Worm (Caenorhabditis elegans) whole organism, late embryonic: ENCODE results near the gene chil-12.

ENCODE experiments used
- K09A11.1 ChIP-seq: sonication (generic microtip); optimal IDR thresholded peaks from 2 replicates; lab custom pipeline; 2017; ENCODE audit warnings: antibody characterized with exemption, mild to moderate bottlenecking, missing genetic modification characterization, missing compliant biosample characterization; ENCODE audit not compliant: insufficient read depth
- ceh-2 ChIP-seq: sonication (generic microtip); optimal IDR thresholded peaks from 2 replicates; lab custom pipeline; 2016; ENCODE audit warnings: missing genotype, missing genetic modification characterization, missing compliant biosample characterization
- fkh-10 ChIP-seq: fragments of 150-350 bp; optimal IDR thresholded peaks from 2 replicates; lab custom pipeline; 2014; ENCODE audit warnings: missing biosample characterization, missing genetic modification reagents, missing genetic modification characterization
- pha-4 ChIP-seq: fragments of 150-350 bp; optimal IDR thresholded peaks from 2 replicates; lab custom pipeline; 2018; ENCODE audit warnings: missing biosample characterization, missing genetic modification reagents, missing genetic modification characterization

- TF ChIP-seq K09A11.1 (tag; lab: Kevin White, UChicago), result no peak
- no peak for TF ChIP-seq fkh-10 (GFP tag; lab: Kevin White, UChicago)
- TF ChIP-seq ceh-2 (tag; lab: Kevin White, UChicago), result no peak
- no peak for TF ChIP-seq pha-4 (tag; lab: Kevin White, UChicago)
These were observed 44.6 kb downstream of the chil-12 start for ce11 chrV:15285984-15286383.
